Fruit fly (Drosophila melanogaster): ENCODE data around the gene CG3841.

CG3841 gene

dm6 chr2L:9568360-9569088 lies 20.8 kb upstream of the CG3841 start, which contains the start of gene brwl:
brwl (plus strand) TSS chr2L:9568890.
- TF ChIP-seq CG14655 (GFP tag; optimal IDR thresholded peaks at IDR 0.05) (peak; percentile 99), CG15710 (tag; optimal IDR thresholded peaks at IDR 0.05) (peak; percentile 99), CG10348 (GFP tag; IDR thresholded peaks at IDR 0.05) (peak; percentile 94), CG34367 (tag; optimal IDR thresholded peaks at IDR 0.05) (peak; percentile 98), fd96Ca (GFP tag; IDR thresholded peaks at IDR 0.05) (peak; percentile 95), D1 (tag; optimal IDR thresholded peaks at IDR 0.05) (peak; percentile 98), CG17806 (tag; optimal IDR thresholded peaks at IDR 0.05) (peak; percentile 99), CG12605 (GFP tag; IDR thresholded peaks at IDR 0.05) (peak; percentile 96), CG8159 (tag; optimal IDR thresholded peaks at IDR 0.05) (peak; percentile 99), CG13204 (GFP tag; optimal IDR thresholded peaks at IDR 0.05) (peak; percentile 94), Ets98B (GFP tag; IDR thresholded peaks at IDR 0.05) (peak; percentile 97), CG32121 (GFP tag; IDR thresholded peaks at IDR 0.05) (peak; percentile 99), rn (GFP tag; IDR thresholded peaks at IDR 0.05) (peak; percentile 97), gl (tag; optimal IDR thresholded peaks at IDR 0.05) (peak; percentile 94), Pif1A (GFP tag; optimal IDR thresholded peaks at IDR 0.05) (peak; percentile 98), CG4496 (GFP tag; IDR thresholded peaks at IDR 0.05) (peak; percentile 98), CG8301 (tag; optimal IDR thresholded peaks at IDR 0.05) (peak; percentile 99), CG9948 (tag; optimal IDR thresholded peaks at IDR 0.05) (peak; percentile 99), EcR (GFP tag; optimal IDR thresholded peaks at IDR 0.05) (peak; percentile 50), Snoo (tag; optimal IDR thresholded peaks at IDR 0.05) (peak; percentile 98), Pif1B (GFP tag; optimal IDR thresholded peaks at IDR 0.05) (peak; percentile 97)

DNA sequence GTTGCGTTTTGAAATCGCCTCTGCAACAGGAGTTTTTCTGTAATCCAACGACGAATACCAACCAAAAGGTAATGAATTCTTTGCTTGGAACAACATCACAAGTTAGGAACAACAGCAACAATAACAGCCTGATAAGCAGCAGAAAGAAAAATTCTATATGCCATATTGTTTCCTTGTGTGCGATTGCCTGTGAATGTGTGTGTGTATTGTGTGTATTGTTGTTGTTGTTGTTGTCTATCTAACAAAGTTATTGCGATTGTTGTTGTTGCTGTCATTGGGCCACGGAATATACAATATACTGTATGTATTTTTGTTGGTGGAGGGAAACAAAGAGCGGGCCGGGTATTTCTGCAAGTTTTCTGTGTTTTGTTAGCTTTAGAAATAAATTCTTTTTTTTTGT lies 20.1 kb upstream of the CG3841 start:
- TF ChIP-seq CG13204 (GFP tag; optimal IDR thresholded peaks at IDR 0.05): no peak
- TF ChIP-seq CG10348 (GFP tag; IDR thresholded peaks at IDR 0.05): no peak
- TF ChIP-seq CG34367 (tag; optimal IDR thresholded peaks at IDR 0.05): no peak
- TF ChIP-seq Snoo (tag; optimal IDR thresholded peaks at IDR 0.05): no peak
- no peak for TF ChIP-seq CG15710 (tag; optimal IDR thresholded peaks at IDR 0.05)
- TF ChIP-seq CG14655 (GFP tag; optimal IDR thresholded peaks at IDR 0.05): no peak
- TF ChIP-seq gl (tag; optimal IDR thresholded peaks at IDR 0.05): no peak
- no peak for TF ChIP-seq CG9948 (tag; optimal IDR thresholded peaks at IDR 0.05)
- TF ChIP-seq Pif1B (GFP tag; optimal IDR thresholded peaks at IDR 0.05): no peak
- no peak for TF ChIP-seq CG17806 (tag; optimal IDR thresholded peaks at IDR 0.05)
- no peak for TF ChIP-seq rn (GFP tag; IDR thresholded peaks at IDR 0.05)
- no peak for TF ChIP-seq CG12605 (GFP tag; IDR thresholded peaks at IDR 0.05)
- TF ChIP-seq Pif1A (GFP tag; optimal IDR thresholded peaks at IDR 0.05): no peak
- no peak for TF ChIP-seq D1 (tag; optimal IDR thresholded peaks at IDR 0.05)
- TF ChIP-seq CG32121 (GFP tag; IDR thresholded peaks at IDR 0.05): no peak
- TF ChIP-seq CG8159 (tag; optimal IDR thresholded peaks at IDR 0.05): no peak
- no peak for TF ChIP-seq CG4496 (GFP tag; IDR thresholded peaks at IDR 0.05)

- TF ChIP-seq CG8159 (tag; optimal IDR thresholded peaks at IDR 0.05): peak; percentile 97
- TF ChIP-seq Snoo (tag; optimal IDR thresholded peaks at IDR 0.05): peak; percentile 97
- TF ChIP-seq D1 (tag; optimal IDR thresholded peaks at IDR 0.05): peak; percentile 98
- TF ChIP-seq CG14655 (GFP tag; optimal IDR thresholded peaks at IDR 0.05): peak; percentile 99
- TF ChIP-seq CG13204 (GFP tag; optimal IDR thresholded peaks at IDR 0.05): peak; percentile 91
- peak; percentile 97 for TF ChIP-seq Pif1B (GFP tag; optimal IDR thresholded peaks at IDR 0.05)
- peak; percentile 28 for TF ChIP-seq EcR (GFP tag; optimal IDR thresholded peaks at IDR 0.05)
- peak; percentile 55 for TF ChIP-seq rn (GFP tag; IDR thresholded peaks at IDR 0.05)
- peak; percentile 95 for TF ChIP-seq Pif1A (GFP tag; optimal IDR thresholded peaks at IDR 0.05)
- TF ChIP-seq CG32121 (GFP tag; IDR thresholded peaks at IDR 0.05): peak; percentile 90
- peak; percentile 98 for TF ChIP-seq CG9948 (tag; optimal IDR thresholded peaks at IDR 0.05)
- TF ChIP-seq CG10348 (GFP tag; IDR thresholded peaks at IDR 0.05): peak; percentile 64
- TF ChIP-seq fd96Ca (GFP tag; IDR thresholded peaks at IDR 0.05): peak; percentile 65; the same call in 2 of the 3 replicates
- TF ChIP-seq gl (tag; optimal IDR thresholded peaks at IDR 0.05): peak; percentile 85
- TF ChIP-seq CG17806 (tag; optimal IDR thresholded peaks at IDR 0.05): peak; percentile 95
- peak; percentile 88 for TF ChIP-seq CG4496 (GFP tag; IDR thresholded peaks at IDR 0.05)
- peak; percentile 94 for TF ChIP-seq CG34367 (tag; optimal IDR thresholded peaks at IDR 0.05)
- TF ChIP-seq Ets98B (GFP tag; IDR thresholded peaks at IDR 0.05): peak; percentile 85
- TF ChIP-seq CG12605 (GFP tag; IDR thresholded peaks at IDR 0.05): peak; percentile 72
- TF ChIP-seq CG15710 (tag; optimal IDR thresholded peaks at IDR 0.05): peak; percentile 95
- peak; percentile 97 for TF ChIP-seq CG8301 (tag; optimal IDR thresholded peaks at IDR 0.05)
Measured at dm6 chr2L:9569588-9570434, 19.5 kb upstream of the CG3841 start.

- TF ChIP-seq Pif1A (GFP tag; optimal IDR thresholded peaks at IDR 0.05): peak; percentile 35
- no peak for TF ChIP-seq CG14655 (GFP tag; optimal IDR thresholded peaks at IDR 0.05)
- TF ChIP-seq Ets98B (GFP tag; IDR thresholded peaks at IDR 0.05): peak; percentile 29; the same call in 1 of the 2 replicates
- TF ChIP-seq CG4496 (GFP tag; IDR thresholded peaks at IDR 0.05): 0 out of 3 replicates have a peak, but pooled peaks have one; percentile 21
Measured at dm6 chr2L:9570673-9571193, 18.5 kb upstream of the CG3841 start.

Data from whole organism, pupa.